Worm (Caenorhabditis elegans) whole organism, L3 larva: ENCODE data around the gene nhr-149.

Experiments
- R02D3.7 ChIP-seq: fragments of 150-350 bp; optimal IDR thresholded peaks from 2 replicates; lab custom pipeline; 2014; ENCODE audit warnings: missing biosample characterization, missing genetic modification characterization
- ZK546.5 ChIP-seq: sonication (generic microtip); optimal IDR thresholded peaks from 2 replicates; lab custom pipeline; 2017; ENCODE audit warnings: missing biosample characterization, missing genetic modification characterization
- ama-1 ChIP-seq: fragments of 150-350 bp; optimal IDR thresholded peaks from 2 replicates; lab custom pipeline; 2018
- ceh-82 ChIP-seq: fragments of 150-350 bp; optimal IDR thresholded peaks from 2 replicates; lab custom pipeline; 2014; ENCODE audit warnings: missing biosample characterization, missing genetic modification characterization
- ceh-9 ChIP-seq: sonication (generic microtip); optimal IDR thresholded peaks from 2 replicates; lab custom pipeline; 2018; ENCODE audit warnings: missing biosample characterization, missing genetic modification characterization
- daf-12 ChIP-seq: fragments of 150-350 bp; optimal IDR thresholded peaks from 2 replicates; lab custom pipeline; 2014; ENCODE audit warnings: missing biosample characterization, missing genetic modification reagents, missing genetic modification characterization
- egl-27 ChIP-seq: sonication (generic microtip); optimal IDR thresholded peaks from 4 replicates; lab custom pipeline; 2017; ENCODE audit warnings: missing biosample characterization, missing genetic modification reagents, missing genetic modification characterization
- egl-5 ChIP-seq: fragments of 150-350 bp; optimal IDR thresholded peaks from 2 replicates; lab custom pipeline; 2017; ENCODE audit warnings: missing biosample characterization, missing genetic modification reagents, missing genetic modification characterization, inconsistent platforms
- elt-1 ChIP-seq: fragments of 150-350 bp; optimal IDR thresholded peaks from 2 replicates; lab custom pipeline; 2014; ENCODE audit warnings: missing biosample characterization, missing genetic modification characterization
- elt-2 ChIP-seq: sonication (generic microtip); optimal IDR thresholded peaks from 2 replicates; lab custom pipeline; 2016; ENCODE audit warnings: missing genetic modification reagents, mild to moderate bottlenecking, missing genetic modification characterization, missing compliant biosample characterization
- elt-3 ChIP-seq, 3 experiments: fragments of 150-350 bp in 1 of 3; sonication (generic microtip) in 2 of 3; optimal IDR thresholded peaks; 2 replicates in 2 of 3; 4 replicates in 1 of 3; lab custom pipeline; 2014 to 2017; ENCODE audit warnings: missing biosample characterization in 3 of 3, missing genetic modification characterization in 3 of 3
- eor-1 ChIP-seq, 2 experiments: fragments of 150-350 bp; optimal IDR thresholded peaks; 2 replicates each; lab custom pipeline; 2014 to 2018; ENCODE audit warnings: missing biosample characterization in 2 of 2, missing genetic modification characterization in 2 of 2
- fkh-10 ChIP-seq: sonication (generic microtip); optimal IDR thresholded peaks from 2 replicates; lab custom pipeline; 2017; ENCODE audit warnings: missing biosample characterization, missing genetic modification reagents, missing genetic modification characterization
- fkh-2 ChIP-seq: fragments of 150-350 bp; optimal IDR thresholded peaks from 2 replicates; lab custom pipeline; 2014; ENCODE audit warnings: missing biosample characterization, missing genetic modification reagents, missing genetic modification characterization
- fos-1 ChIP-seq: fragments of 150-350 bp; optimal IDR thresholded peaks from 2 replicates; lab custom pipeline; 2014; ENCODE audit warnings: missing biosample characterization, missing genetic modification characterization
- hmg-11 ChIP-seq: sonication (generic microtip); optimal IDR thresholded peaks from 2 replicates; lab custom pipeline; 2016; ENCODE audit warnings: missing genetic modification characterization, missing compliant biosample characterization
- jun-1 ChIP-seq: fragments of 150-350 bp; optimal IDR thresholded peaks from 2 replicates; lab custom pipeline; 2014; ENCODE audit warnings: missing biosample characterization, missing genetic modification reagents, missing genetic modification characterization
- lin-15B ChIP-seq: fragments of 150-350 bp; optimal IDR thresholded peaks from 2 replicates; lab custom pipeline; 2014; ENCODE audit warnings: missing biosample characterization, missing genetic modification characterization
- lin-39 ChIP-seq: fragments of 150-350 bp; optimal IDR thresholded peaks from 2 replicates; lab custom pipeline; 2018; ENCODE audit warnings: missing biosample characterization, missing genetic modification reagents, missing genetic modification characterization
- lsy-12 ChIP-seq: sonication (generic microtip); optimal IDR thresholded peaks from 2 replicates; lab custom pipeline; 2016; ENCODE audit warnings: mild to moderate bottlenecking, missing genetic modification characterization, missing compliant biosample characterization
- mml-1 ChIP-seq: fragments of 150-350 bp; sonication (generic microtip); optimal IDR thresholded peaks from 3 replicates; lab custom pipeline; 2014; ENCODE audit warnings: missing biosample characterization, missing genetic modification characterization
- nfya-1 ChIP-seq: sonication (generic microtip); optimal IDR thresholded peaks from 2 replicates; lab custom pipeline; 2017; ENCODE audit warnings: missing genetic modification characterization, mild to moderate bottlenecking, missing compliant biosample characterization, antibody characterized with exemption, moderate library complexity; ENCODE audit not compliant: insufficient read depth
- nhr-11 ChIP-seq: fragments of 150-350 bp; optimal IDR thresholded peaks from 2 replicates; lab custom pipeline; 2014; ENCODE audit warnings: missing biosample characterization, missing genetic modification characterization
- nhr-23 ChIP-seq: fragments of 150-350 bp; optimal IDR thresholded peaks from 2 replicates; lab custom pipeline; 2014; ENCODE audit warnings: missing biosample characterization, missing genetic modification reagents, missing genetic modification characterization
- nhr-237 ChIP-seq: fragments of 150-350 bp; optimal IDR thresholded peaks from 2 replicates; lab custom pipeline; 2014; ENCODE audit warnings: missing biosample characterization, missing genetic modification characterization
- nhr-25 ChIP-seq: sonication (generic microtip); optimal IDR thresholded peaks from 2 replicates; lab custom pipeline; 2017; ENCODE audit warnings: missing biosample characterization, missing genetic modification characterization
- nhr-43 ChIP-seq: sonication (generic microtip); optimal IDR thresholded peaks from 2 replicates; lab custom pipeline; 2016; ENCODE audit warnings: mild to moderate bottlenecking, missing genetic modification characterization, missing compliant biosample characterization; ENCODE audit not compliant: poor library complexity, severe bottlenecking
- nhr-76 ChIP-seq: fragments of 150-350 bp; sonication (generic microtip); optimal IDR thresholded peaks from 5 replicates; lab custom pipeline; 2014; ENCODE audit warnings: missing biosample characterization, missing genetic modification characterization
- pha-4 ChIP-seq: fragments of 150-350 bp; optimal IDR thresholded peaks from 2 replicates; lab custom pipeline; 2014; ENCODE audit warnings: missing biosample characterization, missing genetic modification reagents, missing genetic modification characterization
- pqm-1 ChIP-seq: fragments of 150-350 bp; optimal IDR thresholded peaks from 2 replicates; lab custom pipeline; 2017; ENCODE audit warnings: missing biosample characterization, missing genetic modification characterization, inconsistent platforms
- sea-2 ChIP-seq: fragments of 150-350 bp; sonication (generic microtip); optimal IDR thresholded peaks from 4 replicates; lab custom pipeline; 2014; ENCODE audit warnings: missing biosample characterization, missing genetic modification reagents, missing genetic modification characterization
- skn-1 ChIP-seq: fragments of 150-350 bp; optimal IDR thresholded peaks from 2 replicates; lab custom pipeline; 2014; ENCODE audit warnings: missing biosample characterization, missing genetic modification characterization
- snpc-4 ChIP-seq: fragments of 150-350 bp; optimal IDR thresholded peaks from 2 replicates; lab custom pipeline; 2014; ENCODE audit warnings: missing biosample characterization, missing genetic modification characterization
- tbx-2 ChIP-seq: sonication (generic microtip); optimal IDR thresholded peaks from 2 replicates; lab custom pipeline; 2016; ENCODE audit warnings: mild to moderate bottlenecking, missing genetic modification characterization, missing compliant biosample characterization
- unc-39 ChIP-seq: sonication (generic microtip); optimal IDR thresholded peaks from 4 replicates; lab custom pipeline; 2017; ENCODE audit warnings: missing biosample characterization, missing genetic modification characterization
- unc-62 ChIP-seq: fragments of 150-350 bp; sonication (generic microtip); optimal IDR thresholded peaks from 4 replicates; lab custom pipeline; 2014; ENCODE audit warnings: missing biosample characterization, missing genetic modification reagents, missing genetic modification characterization
- zag-1 ChIP-seq: fragments of 150-350 bp; optimal IDR thresholded peaks from 2 replicates; lab custom pipeline; 2014; ENCODE audit warnings: missing biosample characterization, missing genetic modification characterization
- ztf-11 ChIP-seq: fragments of 150-350 bp; optimal IDR thresholded peaks from 2 replicates; lab custom pipeline; 2014; ENCODE audit warnings: missing biosample characterization, missing genetic modification characterization
- ztf-4 ChIP-seq: fragments of 150-350 bp; optimal IDR thresholded peaks from 2 replicates; lab custom pipeline; 2014; ENCODE audit warnings: missing biosample characterization, missing genetic modification characterization

nhr-149 gene

DNA sequence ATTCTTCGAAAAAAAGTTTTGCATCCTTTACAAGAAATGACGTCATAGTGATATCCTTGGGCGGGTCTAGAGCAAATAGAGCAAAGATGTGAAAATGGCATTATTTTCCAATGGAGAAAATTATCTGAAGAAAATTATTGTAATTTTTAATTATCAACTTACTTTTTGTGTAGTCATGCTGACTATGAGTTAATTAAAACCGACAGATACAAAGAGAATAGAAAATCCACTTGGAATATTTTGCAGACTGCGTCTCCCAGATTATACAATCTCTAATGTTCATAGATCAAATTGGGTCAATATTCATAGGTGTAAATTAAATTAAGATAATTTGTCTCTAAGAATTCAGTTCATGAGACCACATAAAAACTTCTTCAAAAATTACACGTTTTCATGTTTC is at the start of gene nhr-149:
nhr-149 (minus strand) TSS at position 101 of the 400 bp plus-strand sequence.
- TF ChIP-seq hmg-11 (tag; lab: Kevin White, UChicago): no peak
- TF ChIP-seq unc-39 (tag; lab: Kevin White, UChicago): no peak
- no peak for TF ChIP-seq ztf-11 (tag; lab: Kevin White, UChicago)
- no peak for TF ChIP-seq elt-2 (tag; lab: Kevin White, UChicago)
- TF ChIP-seq nhr-43: no peak
- no peak for TF ChIP-seq nfya-1 (tag; lab: Kevin White, UChicago)
- TF ChIP-seq lin-39 (tag; lab: Kevin White, UChicago): no peak
- TF ChIP-seq nhr-25: no peak
- no peak for TF ChIP-seq ceh-9 (tag; lab: Kevin White, UChicago)
- TF ChIP-seq tbx-2: no peak
- no peak for TF ChIP-seq nhr-237 (tag; lab: Kevin White, UChicago)
- TF ChIP-seq ztf-4 (tag; lab: Kevin White, UChicago): no peak
- TF ChIP-seq fkh-2: no peak
- no peak for TF ChIP-seq snpc-4 (tag; lab: Kevin White, UChicago)
- no peak for TF ChIP-seq fos-1 (tag; lab: Kevin White, UChicago)
- TF ChIP-seq elt-1 (tag; lab: Kevin White, UChicago): no peak
- TF ChIP-seq nhr-23 (tag; lab: Kevin White, UChicago): no peak
- no peak for TF ChIP-seq fkh-10 (GFP tag; lab: Kevin White, UChicago)

DNA sequence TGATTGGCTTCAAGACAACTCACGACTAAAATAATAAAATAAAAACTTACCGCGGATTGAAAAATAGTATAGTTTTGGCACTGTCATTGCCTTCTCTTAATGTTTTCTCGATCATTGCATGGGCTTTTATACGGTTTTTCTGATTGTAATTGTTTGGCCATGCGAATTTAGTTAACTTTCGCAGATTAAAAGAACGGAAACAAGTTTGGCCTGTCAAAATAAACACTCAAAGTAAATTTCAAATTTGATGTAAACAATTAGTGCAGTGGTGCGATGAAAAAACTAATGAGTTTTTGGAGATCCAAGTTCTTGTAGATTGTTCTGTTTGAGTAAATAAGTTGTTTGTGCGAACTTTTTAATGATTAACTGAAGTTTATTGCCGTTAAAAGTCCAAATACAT is 49.8 kb upstream of the nhr-149 start, which contains the start of gene gst-41:
gst-41 (minus strand) TSS at position 101 of the 400 bp plus-strand sequence.
- no peak for TF ChIP-seq snpc-4 (tag; lab: Kevin White, UChicago)
- no peak for TF ChIP-seq ama-1 (lab: Kevin White, UChicago)
- no peak for TF ChIP-seq ztf-11 (tag; lab: Kevin White, UChicago)
- no peak for TF ChIP-seq nhr-11
- TF ChIP-seq skn-1 (tag; lab: Kevin White, UChicago): no peak
- TF ChIP-seq egl-27 (tag; lab: Kevin White, UChicago): no peak
- TF ChIP-seq eor-1 (tag; optimal IDR thresholded peaks at IDR 0.05; lab: Kevin White, UChicago): no peak
- TF ChIP-seq ZK546.5 (tag; lab: Kevin White, UChicago): no peak
- no peak for TF ChIP-seq nhr-23 (tag; lab: Kevin White, UChicago)

ce11 chrV:7395359-7395758 is 45.9 kb upstream of the nhr-149 start, which contains the start of gene srx-9:
srx-9 (minus strand) TSS chrV:7395459.
- no peak for TF ChIP-seq egl-27 (tag; lab: Kevin White, UChicago)
- TF ChIP-seq eor-1 (tag; optimal IDR thresholded peaks at IDR 0.05; lab: Kevin White, UChicago): no peak
- TF ChIP-seq elt-2 (tag; lab: Kevin White, UChicago): no peak
- no peak for TF ChIP-seq egl-5 (tag; lab: Kevin White, UChicago)
- TF ChIP-seq jun-1 (tag; lab: Kevin White, UChicago): no peak
- TF ChIP-seq ceh-82 (tag; lab: Kevin White, UChicago): no peak
- TF ChIP-seq nhr-23 (tag; lab: Kevin White, UChicago): no peak
- no peak for TF ChIP-seq snpc-4 (tag; lab: Kevin White, UChicago)
- TF ChIP-seq sea-2: no peak
- TF ChIP-seq fkh-2: no peak
- no peak for TF ChIP-seq elt-3 (tag; optimal IDR thresholded peaks at IDR 0.05; lab: Kevin White, UChicago)
- TF ChIP-seq unc-62: no peak
- TF ChIP-seq ZK546.5 (tag; lab: Kevin White, UChicago): no peak
- no peak for TF ChIP-seq nhr-25
- TF ChIP-seq lin-39 (tag; lab: Kevin White, UChicago): no peak
- no peak for TF ChIP-seq nhr-237 (tag; lab: Kevin White, UChicago)
- no peak for TF ChIP-seq ztf-11 (tag; lab: Kevin White, UChicago)
- TF ChIP-seq daf-12: no peak
- TF ChIP-seq hmg-11 (tag; lab: Kevin White, UChicago): no peak

ce11 chrV:7391933-7392332 is 42.5 kb upstream of the nhr-149 start, which contains the start of gene fbxa-105:
fbxa-105 (minus strand) TSS chrV:7392029.
- TF ChIP-seq R02D3.7 (tag; lab: Kevin White, UChicago): no peak
- TF ChIP-seq unc-62: no peak
- TF ChIP-seq zag-1 (tag; lab: Kevin White, UChicago): no peak
- TF ChIP-seq elt-3 (tag; optimal IDR thresholded peaks at IDR 0.05; lab: Kevin White, UChicago): no peak
- TF ChIP-seq pha-4: peak; percentile 48
- no peak for TF ChIP-seq lsy-12 (tag; lab: Kevin White, UChicago)
- no peak for TF ChIP-seq lin-39 (tag; lab: Kevin White, UChicago)
- TF ChIP-seq mml-1: no peak
- TF ChIP-seq pqm-1 (tag; lab: Kevin White, UChicago): peak; percentile 9
- TF ChIP-seq egl-5 (tag; lab: Kevin White, UChicago): no peak
- TF ChIP-seq nhr-76 (tag; lab: Kevin White, UChicago): no peak
- no peak for TF ChIP-seq lin-15B (tag; lab: Kevin White, UChicago)
- TF ChIP-seq elt-2 (tag; lab: Kevin White, UChicago): peak; percentile 60
